Worm (Caenorhabditis elegans) whole organism, late embryonic: ENCODE results near the gene swip-10.
A peak's percentile ranks its signal among the peaks of the same experiment; 100 is the strongest.

Experiments
- C08G9.2 ChIP-seq: sonication (generic microtip); optimal IDR thresholded peaks from 2 replicates; lab custom pipeline; 2016; ENCODE audit warnings: mild to moderate bottlenecking, missing genetic modification characterization, moderate library complexity, missing compliant biosample characterization
- C38D4.7 ChIP-seq: fragments of 200-800 bp; sonication (Bioruptor generic); optimal IDR thresholded peaks from 2 replicates; lab custom pipeline; 2018; ENCODE audit warnings: mild to moderate bottlenecking, missing genetic modification characterization, moderate library complexity, missing compliant biosample characterization
- F13H6.1 ChIP-seq: sonication (generic microtip); optimal IDR thresholded peaks from 2 replicates; lab custom pipeline; 2016; ENCODE audit warnings: missing genetic modification characterization, missing compliant biosample characterization
- K02D7.2 ChIP-seq: sonication (generic microtip); optimal IDR thresholded peaks from 2 replicates; lab custom pipeline; 2017; ENCODE audit warnings: mild to moderate bottlenecking, missing genetic modification characterization, missing compliant biosample characterization
- Y22D7AL.16 ChIP-seq: sonication (generic microtip); optimal IDR thresholded peaks from 2 replicates; lab custom pipeline; 2016; ENCODE audit warnings: missing genetic modification characterization, missing compliant biosample characterization
- ama-1 ChIP-seq: fragments of 150-350 bp; optimal IDR thresholded peaks from 2 replicates; lab custom pipeline; 2014
- ceh-14 ChIP-seq: sonication (generic microtip); optimal IDR thresholded peaks from 2 replicates; lab custom pipeline; 2016; ENCODE audit warnings: missing genotype, missing genetic modification characterization, missing compliant biosample characterization
- ceh-18 ChIP-seq: sonication (generic microtip); optimal IDR thresholded peaks from 2 replicates; lab custom pipeline; 2016; ENCODE audit warnings: missing genetic modification characterization, missing compliant biosample characterization
- ceh-19 ChIP-seq: fragments of 200-800 bp; sonication (Bioruptor generic); optimal IDR thresholded peaks from 2 replicates; lab custom pipeline; 2018; ENCODE audit warnings: mild to moderate bottlenecking, missing genetic modification characterization, missing compliant biosample characterization
- ceh-2 ChIP-seq: sonication (generic microtip); optimal IDR thresholded peaks from 2 replicates; lab custom pipeline; 2016; ENCODE audit warnings: missing genotype, missing genetic modification characterization, missing compliant biosample characterization
- ceh-22 ChIP-seq: sonication (generic microtip); optimal IDR thresholded peaks from 2 replicates; lab custom pipeline; 2017; ENCODE audit warnings: missing biosample characterization, missing genetic modification characterization
- ceh-30 ChIP-seq: fragments of 150-350 bp; optimal IDR thresholded peaks from 2 replicates; lab custom pipeline; 2014; ENCODE audit warnings: missing biosample characterization, missing genetic modification characterization
- ceh-31 ChIP-seq: sonication (generic microtip); optimal IDR thresholded peaks from 2 replicates; lab custom pipeline; 2016; ENCODE audit warnings: missing genetic modification characterization, missing compliant biosample characterization
- ceh-34 ChIP-seq: sonication (generic microtip); optimal IDR thresholded peaks from 2 replicates; lab custom pipeline; 2016; ENCODE audit warnings: mild to moderate bottlenecking, missing genetic modification characterization, missing compliant biosample characterization
- ceh-48 ChIP-seq: sonication (generic microtip); optimal IDR thresholded peaks from 2 replicates; lab custom pipeline; 2016; ENCODE audit warnings: missing genetic modification characterization, inconsistent platforms, missing compliant biosample characterization
- ceh-6 ChIP-seq: fragments of 200-800 bp; sonication (Bioruptor generic); optimal IDR thresholded peaks from 2 replicates; lab custom pipeline; 2018; ENCODE audit warnings: mild to moderate bottlenecking, missing genetic modification characterization, missing compliant biosample characterization
- che-1 ChIP-seq: sonication (generic microtip); optimal IDR thresholded peaks from 2 replicates; lab custom pipeline; 2016; ENCODE audit warnings: mild to moderate bottlenecking, missing genetic modification characterization, missing compliant biosample characterization
- dmd-4 ChIP-seq: sonication (generic microtip); optimal IDR thresholded peaks from 2 replicates; lab custom pipeline; 2016; ENCODE audit warnings: borderline replicate concordance, missing genetic modification characterization, missing compliant biosample characterization
- ets-4 ChIP-seq: sonication (generic microtip); optimal IDR thresholded peaks from 2 replicates; lab custom pipeline; 2016; ENCODE audit warnings: missing genetic modification characterization, missing compliant biosample characterization
- eyg-1 ChIP-seq: sonication (generic microtip); optimal IDR thresholded peaks from 2 replicates; lab custom pipeline; 2016; ENCODE audit warnings: missing genotype, missing genetic modification characterization, missing compliant biosample characterization
- fax-1 ChIP-seq: sonication (generic microtip); optimal IDR thresholded peaks from 2 replicates; lab custom pipeline; 2016; ENCODE audit warnings: missing genotype, missing genetic modification characterization, missing compliant biosample characterization
- fkh-10 ChIP-seq: fragments of 150-350 bp; optimal IDR thresholded peaks from 2 replicates; lab custom pipeline; 2014; ENCODE audit warnings: missing biosample characterization, missing genetic modification reagents, missing genetic modification characterization
- hlh-13 ChIP-seq: fragments of 200-800 bp; sonication (Bioruptor generic); optimal IDR thresholded peaks from 2 replicates; lab custom pipeline; 2018; ENCODE audit warnings: mild to moderate bottlenecking, missing genetic modification characterization, missing compliant biosample characterization
- hlh-15 ChIP-seq: sonication (generic microtip); optimal IDR thresholded peaks from 2 replicates; lab custom pipeline; 2016; ENCODE audit warnings: missing genetic modification characterization, missing compliant biosample characterization
- hlh-6 ChIP-seq: sonication (generic microtip); optimal IDR thresholded peaks from 2 replicates; lab custom pipeline; 2016; ENCODE audit warnings: missing genotype, missing genetic modification characterization, missing compliant biosample characterization
- hlh-8 ChIP-seq: sonication (generic microtip); optimal IDR thresholded peaks from 2 replicates; lab custom pipeline; 2016; ENCODE audit warnings: missing genotype, missing genetic modification characterization, missing compliant biosample characterization
- lin-11 ChIP-seq: fragments of 200-800 bp; sonication (Bioruptor generic); optimal IDR thresholded peaks from 2 replicates; lab custom pipeline; 2018; ENCODE audit warnings: mild to moderate bottlenecking, missing genetic modification characterization, missing compliant biosample characterization
- madf-2 ChIP-seq: sonication (generic microtip); optimal IDR thresholded peaks from 2 replicates; lab custom pipeline; 2017; ENCODE audit warnings: missing genetic modification characterization, missing compliant biosample characterization
- mec-3 ChIP-seq: sonication (generic microtip); optimal IDR thresholded peaks from 2 replicates; lab custom pipeline; 2016; ENCODE audit warnings: borderline replicate concordance, missing genetic modification characterization, missing compliant biosample characterization
- nfya-1 ChIP-seq: sonication (generic microtip); optimal IDR thresholded peaks from 2 replicates; lab custom pipeline; 2017; ENCODE audit warnings: missing genetic modification characterization, mild to moderate bottlenecking, missing compliant biosample characterization, antibody characterized with exemption, moderate library complexity
- nhr-11 ChIP-seq: fragments of 150-350 bp; optimal IDR thresholded peaks from 2 replicates; lab custom pipeline; 2014; ENCODE audit warnings: missing biosample characterization, missing genetic modification characterization
- nhr-232 ChIP-seq: sonication (generic microtip); optimal IDR thresholded peaks from 2 replicates; lab custom pipeline; 2016; ENCODE audit warnings: missing genetic modification characterization, missing compliant biosample characterization
- npax-4 ChIP-seq: sonication (generic microtip); optimal IDR thresholded peaks from 2 replicates; lab custom pipeline; 2016; ENCODE audit warnings: missing genetic modification characterization, missing compliant biosample characterization
- odd-2 ChIP-seq: sonication (generic microtip); optimal IDR thresholded peaks from 2 replicates; lab custom pipeline; 2017; ENCODE audit warnings: antibody characterized with exemption, mild to moderate bottlenecking, missing genetic modification characterization, missing compliant biosample characterization
- pat-9 ChIP-seq: fragments of 200-800 bp; sonication (Bioruptor generic); optimal IDR thresholded peaks from 2 replicates; lab custom pipeline; 2018; ENCODE audit warnings: mild to moderate bottlenecking, missing genetic modification characterization, moderate library complexity, missing compliant biosample characterization
- pax-1 ChIP-seq: fragments of 150-350 bp; optimal IDR thresholded peaks from 2 replicates; lab custom pipeline; 2014; ENCODE audit warnings: missing biosample characterization, missing genetic modification characterization
- pha-2 ChIP-seq: sonication (generic microtip); optimal IDR thresholded peaks from 2 replicates; lab custom pipeline; 2017; ENCODE audit warnings: mild to moderate bottlenecking, missing genetic modification characterization, missing compliant biosample characterization
- pha-4 ChIP-seq: fragments of 150-350 bp; optimal IDR thresholded peaks from 2 replicates; lab custom pipeline; 2018; ENCODE audit warnings: missing biosample characterization, missing genetic modification reagents, missing genetic modification characterization
- pqm-1 ChIP-seq: sonication (generic microtip); optimal IDR thresholded peaks from 2 replicates; lab custom pipeline; 2016; ENCODE audit warnings: missing genetic modification characterization, missing compliant biosample characterization
- ref-2 ChIP-seq: sonication (generic microtip); optimal IDR thresholded peaks from 2 replicates; lab custom pipeline; 2016; ENCODE audit warnings: missing genetic modification characterization, missing compliant biosample characterization
- sdc-2 ChIP-seq: sonication (generic microtip); optimal IDR thresholded peaks from 2 replicates; lab custom pipeline; 2016; ENCODE audit warnings: missing genotype, missing genetic modification characterization, missing compliant biosample characterization
- sox-2 ChIP-seq: fragments of 200-800 bp; sonication (Bioruptor generic); IDR thresholded peaks from 2 replicates; pipeline ENCODE4 v1.3.6; 2022; ENCODE audit warnings: missing genetic modification reagents, missing genetic modification characterization, missing compliant biosample characterization
- sox-4 ChIP-seq: sonication (generic microtip); optimal IDR thresholded peaks from 2 replicates; lab custom pipeline; 2017; ENCODE audit warnings: mild to moderate bottlenecking, missing genetic modification characterization, inconsistent platforms, missing compliant biosample characterization
- tbx-2 ChIP-seq: sonication (generic microtip); optimal IDR thresholded peaks from 2 replicates; lab custom pipeline; 2016; ENCODE audit warnings: missing genetic modification characterization, missing compliant biosample characterization
- ttx-3 ChIP-seq: sonication (generic microtip); optimal IDR thresholded peaks from 2 replicates; lab custom pipeline; 2016; ENCODE audit warnings: missing genetic modification reagents, missing genetic modification characterization, missing compliant biosample characterization
- unc-42 ChIP-seq: sonication (generic microtip); optimal IDR thresholded peaks from 2 replicates; lab custom pipeline; 2016; ENCODE audit warnings: missing genotype, missing genetic modification characterization, missing compliant biosample characterization
- unc-55 ChIP-seq: sonication (generic microtip); optimal IDR thresholded peaks from 2 replicates; lab custom pipeline; 2017; ENCODE audit warnings: missing biosample characterization, missing genetic modification reagents, missing genetic modification characterization
- unc-86 ChIP-seq: sonication (generic microtip); optimal IDR thresholded peaks from 2 replicates; lab custom pipeline; 2016; ENCODE audit warnings: missing genetic modification characterization, missing compliant biosample characterization
- ztf-16 ChIP-seq: sonication (generic microtip); optimal IDR thresholded peaks from 2 replicates; lab custom pipeline; 2017; ENCODE audit warnings: missing genetic modification characterization, missing compliant biosample characterization

swip-10 gene

ce11 chrX:2074055-2074454 is 44.0 kb downstream of the swip-10 start, which contains the start of gene txdc-12.2:
Gene txdc-12.2, plus strand, starts transcription at chrX:2074450.
- no peak for TF ChIP-seq hlh-13 (GFP tag; lab: Kevin White, UChicago)
- TF ChIP-seq Y22D7AL.16 = no peak
- no peak for TF ChIP-seq nhr-11 (tag; lab: Kevin White, UChicago)
- TF ChIP-seq ceh-14 (tag; lab: Kevin White, UChicago) = no peak
- TF ChIP-seq ceh-22 (tag; lab: Kevin White, UChicago) = no peak
- no peak for TF ChIP-seq ets-4 (tag; lab: Kevin White, UChicago)
- no peak for TF ChIP-seq ceh-2
- TF ChIP-seq pqm-1 (tag; lab: Kevin White, UChicago) = no peak
- TF ChIP-seq ceh-6 = no peak
- no peak for TF ChIP-seq mec-3 (tag; lab: Kevin White, UChicago)
- no peak for TF ChIP-seq sox-4 (tag; lab: Kevin White, UChicago)
- no peak for TF ChIP-seq npax-4 (tag; lab: Kevin White, UChicago)
- TF ChIP-seq C38D4.7 (GFP tag; lab: Kevin White, UChicago) = no peak
- TF ChIP-seq pat-9 (tag; lab: Kevin White, UChicago) = no peak
- TF ChIP-seq pha-4 (tag; lab: Kevin White, UChicago) = no peak
- no peak for TF ChIP-seq ceh-48 (tag; lab: Kevin White, UChicago)

- TF ChIP-seq sox-4 (tag; lab: Kevin White, UChicago) (no peak), ceh-30 (tag; lab: Kevin White, UChicago) (no peak), C08G9.2 (no peak), mec-3 (tag; lab: Kevin White, UChicago) (no peak), sox-2 (GFP tag; lab: Robert Waterston, UW) (0 out of 2 replicates have a peak, but pooled peaks have one; percentile 5), unc-55 (peak; percentile 23), pha-4 (tag; lab: Kevin White, UChicago) (no peak), pha-2 (no peak), ceh-48 (tag; lab: Kevin White, UChicago) (no peak), ceh-31 (tag; lab: Kevin White, UChicago) (peak; percentile 55), Y22D7AL.16 (no peak), nfya-1 (tag; lab: Kevin White, UChicago) (peak; percentile 26), hlh-6 (tag; lab: Kevin White, UChicago) (no peak), nhr-232 (tag; lab: Kevin White, UChicago) (no peak), eyg-1 (tag; lab: Kevin White, UChicago) (no peak), ceh-34 (tag; lab: Kevin White, UChicago) (peak; percentile 31), ztf-16 (tag; lab: Kevin White, UChicago) (no peak), fkh-10 (GFP tag; lab: Kevin White, UChicago) (no peak), unc-86 (tag; lab: Kevin White, UChicago) (no peak), F13H6.1 (tag; lab: Kevin White, UChicago) (no peak), ceh-19 (GFP tag; lab: Kevin White, UChicago) (no peak), ceh-6 (no peak), nhr-11 (tag; lab: Kevin White, UChicago) (no peak), ama-1 (lab: Kevin White, UChicago) (no peak), lin-11 (no peak), ttx-3 (tag; lab: Kevin White, UChicago) (no peak), ceh-18 (peak; percentile 43), hlh-13 (GFP tag; lab: Kevin White, UChicago) (no peak), K02D7.2 (tag; lab: Kevin White, UChicago) (no peak), ceh-14 (tag; lab: Kevin White, UChicago) (no peak), odd-2 (no peak), sdc-2 (tag; lab: Kevin White, UChicago) (peak; percentile 71), unc-42 (peak; percentile 42), pax-1 (tag; lab: Kevin White, UChicago) (no peak), fax-1 (tag; lab: Kevin White, UChicago) (no peak), npax-4 (tag; lab: Kevin White, UChicago) (no peak), pqm-1 (tag; lab: Kevin White, UChicago) (no peak), tbx-2 (tag; lab: Kevin White, UChicago) (peak; percentile 56), ref-2 (tag; lab: Kevin White, UChicago) (no peak), hlh-15 (no peak), madf-2 (tag; lab: Kevin White, UChicago) (no peak), ceh-2 (no peak), hlh-8 (tag; lab: Kevin White, UChicago) (peak; percentile 6), dmd-4 (no peak), che-1 (no peak)
Measured at ce11 chrX:2071392-2072001, 46.6 kb downstream of the swip-10 start.
